Worm (Caenorhabditis elegans) whole organism, L2 larva: ENCODE measurements around the gene R193.6.

Experiments
- C34F6.9 ChIP-seq: fragments of 150-350 bp; optimal IDR thresholded peaks from 2 replicates; lab custom pipeline; 2014; ENCODE audit warnings: missing biosample characterization, missing genetic modification characterization
- F13H6.1 ChIP-seq: sonication (generic microtip); optimal IDR thresholded peaks from 2 replicates; lab custom pipeline; 2016; ENCODE audit warnings: missing genetic modification characterization, missing compliant biosample characterization
- R02D3.7 ChIP-seq: fragments of 150-350 bp; optimal IDR thresholded peaks from 2 replicates; lab custom pipeline; 2014; ENCODE audit warnings: missing biosample characterization, missing genetic modification characterization
- Y55F3AM.14 ChIP-seq: fragments of 200-800 bp; sonication (Bioruptor generic); optimal IDR thresholded peaks from 2 replicates; lab custom pipeline; 2018; ENCODE audit warnings: mild to moderate bottlenecking, missing genetic modification characterization, missing compliant biosample characterization
- ZK546.5 ChIP-seq: sonication (generic microtip); optimal IDR thresholded peaks from 2 replicates; lab custom pipeline; 2017; ENCODE audit warnings: missing biosample characterization, missing genetic modification characterization
- alr-1 ChIP-seq: fragments of 150-350 bp; optimal IDR thresholded peaks from 2 replicates; lab custom pipeline; 2014; ENCODE audit warnings: missing biosample characterization, missing genetic modification characterization
- aly-2 ChIP-seq: fragments of 150-350 bp; optimal IDR thresholded peaks from 2 replicates; lab custom pipeline; 2014; ENCODE audit warnings: missing biosample characterization, missing genetic modification characterization
- ama-1 ChIP-seq: fragments of 150-350 bp; optimal IDR thresholded peaks from 2 replicates; lab custom pipeline; 2018; ENCODE audit warnings: inconsistent platforms
- blmp-1 ChIP-seq: sonication (generic microtip); optimal IDR thresholded peaks from 2 replicates; lab custom pipeline; 2017; ENCODE audit warnings: missing genetic modification characterization, mild to moderate bottlenecking, missing compliant biosample characterization, antibody characterized with exemption, moderate library complexity; ENCODE audit not compliant: insufficient read depth
- ceh-16 ChIP-seq: fragments of 150-350 bp; optimal IDR thresholded peaks from 2 replicates; lab custom pipeline; 2014; ENCODE audit warnings: missing biosample characterization, missing genetic modification characterization
- ceh-82 ChIP-seq: fragments of 150-350 bp; optimal IDR thresholded peaks from 2 replicates; lab custom pipeline; 2014; ENCODE audit warnings: missing biosample characterization, missing genetic modification characterization
- crh-2 ChIP-seq: sonication (generic microtip); optimal IDR thresholded peaks from 2 replicates; lab custom pipeline; 2017; ENCODE audit warnings: missing biosample characterization, missing genetic modification characterization
- dmd-4 ChIP-seq: sonication (generic microtip); optimal IDR thresholded peaks from 2 replicates; lab custom pipeline; 2017; ENCODE audit warnings: missing biosample characterization, missing genetic modification characterization
- egl-27 ChIP-seq: sonication (generic microtip); optimal IDR thresholded peaks from 3 replicates; lab custom pipeline; 2017; ENCODE audit warnings: missing biosample characterization, missing genetic modification reagents, missing genetic modification characterization
- elt-1 ChIP-seq: fragments of 150-350 bp; optimal IDR thresholded peaks from 2 replicates; lab custom pipeline; 2014; ENCODE audit warnings: missing biosample characterization, missing genetic modification characterization
- elt-3 ChIP-seq: sonication (generic microtip); optimal IDR thresholded peaks from 2 replicates; lab custom pipeline; 2017; ENCODE audit warnings: missing biosample characterization, missing genetic modification characterization
- fos-1 ChIP-seq: fragments of 150-350 bp; optimal IDR thresholded peaks from 2 replicates; lab custom pipeline; 2014; ENCODE audit warnings: missing biosample characterization, missing genetic modification characterization
- gmeb-1 ChIP-seq: fragments of 150-350 bp; optimal IDR thresholded peaks from 2 replicates; lab custom pipeline; 2014; ENCODE audit warnings: missing biosample characterization, missing genetic modification characterization
- lin-11 ChIP-seq: fragments of 150-350 bp; sonication (generic microtip); optimal IDR thresholded peaks from 2 replicates; lab custom pipeline; 2014; ENCODE audit warnings: missing biosample characterization, missing genetic modification characterization, inconsistent platforms, mixed read lengths
- lin-13 ChIP-seq: fragments of 150-350 bp; optimal IDR thresholded peaks from 2 replicates; lab custom pipeline; 2014; ENCODE audit warnings: missing biosample characterization, missing genetic modification reagents, missing genetic modification characterization
- lin-39 ChIP-seq: fragments of 150-350 bp; optimal IDR thresholded peaks from 2 replicates; lab custom pipeline; 2014; ENCODE audit warnings: missing biosample characterization, missing genetic modification reagents, missing genetic modification characterization
- lsy-2 ChIP-seq, 2 experiments: fragments of 150-350 bp in 1 of 2; sonication (generic microtip) in 1 of 2; optimal IDR thresholded peaks; 2 replicates each; lab custom pipeline; 2014 to 2017; ENCODE audit warnings: missing biosample characterization in 2 of 2, missing genetic modification characterization in 2 of 2
- mab-5 ChIP-seq: fragments of 150-350 bp; optimal IDR thresholded peaks from 2 replicates; lab custom pipeline; 2014; ENCODE audit warnings: missing biosample characterization, missing genetic modification characterization
- mbf-1 ChIP-seq: sonication (generic microtip); optimal IDR thresholded peaks from 2 replicates; lab custom pipeline; 2017; ENCODE audit warnings: missing biosample characterization, missing genetic modification characterization
- mdl-1 ChIP-seq, 2 experiments: fragments of 150-350 bp in 1 of 2; sonication (generic microtip) in 1 of 2; optimal IDR thresholded peaks; 2 replicates each; lab custom pipeline; 2017; ENCODE audit warnings: missing biosample characterization in 2 of 2, missing genetic modification characterization in 2 of 2
- nhr-10 ChIP-seq: sonication (generic microtip); optimal IDR thresholded peaks from 2 replicates; lab custom pipeline; 2017; ENCODE audit warnings: missing biosample characterization, missing genetic modification characterization
- nhr-11 ChIP-seq: fragments of 150-350 bp; optimal IDR thresholded peaks from 2 replicates; lab custom pipeline; 2014; ENCODE audit warnings: missing biosample characterization, missing genetic modification characterization
- nhr-12 ChIP-seq: fragments of 150-350 bp; optimal IDR thresholded peaks from 2 replicates; lab custom pipeline; 2014; ENCODE audit warnings: missing biosample characterization, missing genetic modification characterization
- nhr-129 ChIP-seq: fragments of 150-350 bp; optimal IDR thresholded peaks from 2 replicates; lab custom pipeline; 2014; ENCODE audit warnings: missing biosample characterization, missing genetic modification characterization
- nhr-21 ChIP-seq: fragments of 150-350 bp; optimal IDR thresholded peaks from 2 replicates; lab custom pipeline; 2014; ENCODE audit warnings: missing biosample characterization, missing genetic modification characterization
- nhr-23 ChIP-seq: fragments of 150-350 bp; optimal IDR thresholded peaks from 2 replicates; lab custom pipeline; 2014; ENCODE audit warnings: missing biosample characterization, missing genetic modification reagents, missing genetic modification characterization
- nhr-237 ChIP-seq: fragments of 150-350 bp; optimal IDR thresholded peaks from 2 replicates; lab custom pipeline; 2014; ENCODE audit warnings: missing biosample characterization, missing genetic modification characterization
- nhr-25 ChIP-seq: fragments of 150-350 bp; sonication (generic microtip); optimal IDR thresholded peaks from 3 replicates; lab custom pipeline; 2014; ENCODE audit warnings: missing biosample characterization, missing genetic modification characterization
- nhr-6 ChIP-seq: fragments of 150-350 bp; optimal IDR thresholded peaks from 2 replicates; lab custom pipeline; 2014; ENCODE audit warnings: missing biosample characterization, missing genetic modification characterization
- nhr-77 ChIP-seq: fragments of 150-350 bp; optimal IDR thresholded peaks from 2 replicates; lab custom pipeline; 2014; ENCODE audit warnings: missing biosample characterization, missing genetic modification characterization
- peb-1 ChIP-seq: fragments of 150-350 bp; optimal IDR thresholded peaks from 2 replicates; lab custom pipeline; 2014; ENCODE audit warnings: missing biosample characterization, missing genetic modification characterization
- sem-4 ChIP-seq: fragments of 150-350 bp; optimal IDR thresholded peaks from 2 replicates; lab custom pipeline; 2014; ENCODE audit warnings: missing biosample characterization, missing genetic modification reagents, missing genetic modification characterization
- skn-1 ChIP-seq: sonication (generic microtip); optimal IDR thresholded peaks from 2 replicates; lab custom pipeline; 2017; ENCODE audit warnings: missing biosample characterization, missing genetic modification characterization
- sma-3 ChIP-seq: sonication (generic microtip); optimal IDR thresholded peaks from 2 replicates; lab custom pipeline; 2016; ENCODE audit warnings: missing genetic modification reagents, missing genetic modification characterization, missing compliant biosample characterization
- sma-9 ChIP-seq, 2 experiments: fragments of 150-350 bp in 1 of 2; sonication (generic microtip) in 1 of 2; optimal IDR thresholded peaks; 2 replicates each; lab custom pipeline; 2014 to 2016; ENCODE audit warnings: missing genetic modification characterization in 2 of 2, mild to moderate bottlenecking in 1 of 2, missing biosample characterization in 1 of 2, missing compliant biosample characterization in 1 of 2, missing genetic modification reagents in 1 of 2, moderate library complexity in 1 of 2
- snpc-4 ChIP-seq: fragments of 150-350 bp; optimal IDR thresholded peaks from 2 replicates; lab custom pipeline; 2014; ENCODE audit warnings: missing biosample characterization, missing genetic modification characterization
- unc-39 ChIP-seq: fragments of 150-350 bp; optimal IDR thresholded peaks from 2 replicates; lab custom pipeline; 2014; ENCODE audit warnings: missing biosample characterization, missing genetic modification characterization
- unc-55 ChIP-seq: fragments of 150-350 bp; sonication (generic microtip); optimal IDR thresholded peaks from 3 replicates; lab custom pipeline; 2014; ENCODE audit warnings: missing biosample characterization, missing genetic modification reagents, missing genetic modification characterization
- unc-62 ChIP-seq: fragments of 150-350 bp; optimal IDR thresholded peaks from 2 replicates; lab custom pipeline; 2014; ENCODE audit warnings: missing biosample characterization, missing genetic modification reagents, missing genetic modification characterization
- zag-1 ChIP-seq: fragments of 150-350 bp; optimal IDR thresholded peaks from 2 replicates; lab custom pipeline; 2014; ENCODE audit warnings: missing biosample characterization, missing genetic modification characterization
- ztf-1 ChIP-seq: fragments of 200-800 bp; sonication (Bioruptor generic); conservative IDR thresholded peaks from 2 replicates; pipeline ENCODE4 v1.3.6; 2022; ENCODE audit warnings: missing genetic modification characterization, missing compliant biosample characterization
- ztf-11 ChIP-seq: sonication (generic microtip); optimal IDR thresholded peaks from 2 replicates; lab custom pipeline; 2017; ENCODE audit warnings: missing biosample characterization, missing genetic modification characterization
- ztf-4 ChIP-seq: fragments of 150-350 bp; optimal IDR thresholded peaks from 2 replicates; lab custom pipeline; 2014; ENCODE audit warnings: missing biosample characterization, missing genetic modification characterization

The R193.6 gene

DNA sequence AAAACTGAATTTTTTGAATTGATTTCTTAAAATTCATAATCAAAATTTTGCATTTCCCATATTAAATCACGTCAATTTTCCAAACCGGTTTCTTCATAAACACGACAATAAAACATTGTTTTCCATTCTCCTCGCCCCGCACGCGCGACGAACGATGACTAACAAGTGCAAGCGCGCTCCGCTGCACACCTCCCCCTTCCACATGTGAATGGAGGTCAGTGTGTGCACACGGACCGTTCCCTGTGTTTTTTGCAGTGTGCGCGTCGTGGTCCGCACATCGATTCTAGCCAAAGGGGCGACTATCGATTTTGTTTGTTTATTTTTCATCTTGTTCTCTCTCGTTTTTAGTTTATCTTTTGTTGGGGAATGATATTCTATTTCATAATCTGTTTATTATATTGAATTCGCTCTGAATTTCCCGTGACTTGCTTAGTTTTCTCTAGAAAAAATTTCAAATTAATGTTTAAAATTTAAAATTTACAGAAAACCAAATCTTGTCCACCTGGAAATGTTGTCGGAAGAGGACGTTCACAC is 20.0 kb upstream of the R193.6 start, which contains the start of gene snx-1:
Gene snx-1, plus strand, starts transcription at position 484 of the 534 bp plus-strand sequence.
- TF ChIP-seq alr-1 (tag; lab: Kevin White, UChicago) (no peak), nhr-11 (no peak), ztf-11 (no peak), elt-3 (no peak), unc-39 (tag; lab: Kevin White, UChicago) (no peak), mbf-1 (no peak), nhr-77 (tag; lab: Kevin White, UChicago) (no peak), lin-39 (no peak), sma-3 (GFP tag; lab: Kevin White, UChicago) (peak; percentile 62), zag-1 (tag; lab: Kevin White, UChicago) (no peak), sem-4 (tag; lab: Kevin White, UChicago) (no peak), crh-2 (peak; percentile 49), nhr-129 (tag; lab: Kevin White, UChicago) (peak; percentile 61), nhr-21 (no peak), ama-1 (lab: Kevin White, UChicago) (no peak), gmeb-1 (peak; percentile 30), lin-13 (no peak), nhr-23 (no peak), F13H6.1 (peak; percentile 23), lsy-2 (tag; optimal IDR thresholded peaks at IDR 0.05; lab: Kevin White, UChicago) (peak in 1 of 2 experiments; percentile 24), blmp-1 (tag; lab: Kevin White, UChicago) (no peak), R02D3.7 (no peak), nhr-12 (tag; lab: Kevin White, UChicago) (no peak), nhr-10 (tag; lab: Kevin White, UChicago) (no peak), lin-11 (tag; lab: Kevin White, UChicago) (peak; percentile 0), elt-1 (no peak), ZK546.5 (no peak), egl-27 (no peak), nhr-6 (tag; lab: Kevin White, UChicago) (no peak), ceh-82 (tag; lab: Kevin White, UChicago) (no peak), sma-9 (GFP tag; optimal IDR thresholded peaks at IDR 0.05; lab: Kevin White, UChicago) (peak; percentile 5), sma-9 (tag; optimal IDR thresholded peaks at IDR 0.05; lab: Kevin White, UChicago) (no peak), skn-1 (tag; lab: Kevin White, UChicago) (no peak), mab-5 (tag; lab: Kevin White, UChicago) (no peak), dmd-4 (tag; lab: Kevin White, UChicago) (no peak), mdl-1 (tag; optimal IDR thresholded peaks at IDR 0.05; lab: Kevin White, UChicago) (peak in 1 of 2 experiments; percentile 68), aly-2 (tag; lab: Kevin White, UChicago) (no peak), C34F6.9 (peak; percentile 54), ztf-4 (tag; lab: Kevin White, UChicago) (no peak), unc-62 (GFP tag; lab: Kevin White, UChicago) (no peak), ceh-16 (peak; percentile 18), nhr-237 (tag; lab: Kevin White, UChicago) (no peak), fos-1 (peak; percentile 94), ztf-1 (GFP tag; lab: Robert Waterston, UW) (no peak), Y55F3AM.14 (GFP tag; lab: Kevin White, UChicago) (no peak), unc-55 (GFP tag; lab: Kevin White, UChicago) (peak; percentile 55), snpc-4 (tag; lab: Kevin White, UChicago) (no peak), peb-1 (tag; lab: Kevin White, UChicago) (no peak), nhr-25 (tag; lab: Kevin White, UChicago) (peak; percentile 21)
